Worm (Caenorhabditis elegans): ENCODE measurements around the gene wdr-4.

DNA sequence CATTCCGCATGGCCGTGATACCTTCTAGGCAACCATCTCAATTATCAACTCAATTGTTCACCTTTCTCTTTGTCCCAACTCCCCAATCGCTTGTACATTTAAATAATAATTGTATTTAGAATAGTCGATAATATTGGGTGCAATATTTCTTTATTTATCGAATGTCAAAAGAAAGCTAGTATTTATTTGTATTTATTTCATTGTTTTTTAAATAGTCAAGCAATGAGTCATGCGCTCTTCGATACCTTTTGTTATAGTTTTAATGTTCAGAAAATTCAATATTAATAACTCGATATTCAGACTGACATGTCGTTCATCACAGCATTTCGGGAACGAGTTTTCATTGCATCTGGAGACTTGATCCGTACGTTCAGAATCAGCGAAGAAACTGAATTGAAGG, at the start of gene wdr-4:
- TF ChIP-seq nhr-11 (tag; optimal IDR thresholded peaks at IDR 0.05), result no peak
- TF ChIP-seq nhr-237 (tag; optimal IDR thresholded peaks at IDR 0.05), result no peak
- no peak for TF ChIP-seq pqm-1 (tag; optimal IDR thresholded peaks at IDR 0.05)
- TF ChIP-seq lin-15B (tag; optimal IDR thresholded peaks at IDR 0.05), result no peak
- no peak for TF ChIP-seq nhr-12 (tag; optimal IDR thresholded peaks at IDR 0.05)
- no peak for TF ChIP-seq ztf-4 (tag; optimal IDR thresholded peaks at IDR 0.05)

Measured in whole organism, L3 larva.